Worm (Caenorhabditis elegans) whole organism, late embryonic: Measurements from ENCODE around the gene K01G12.3.

Experiments used
- C08G9.2 ChIP-seq: sonication (generic microtip); optimal IDR thresholded peaks from 2 replicates; lab custom pipeline; 2016; ENCODE audit warnings: mild to moderate bottlenecking, missing genetic modification characterization, moderate library complexity, missing compliant biosample characterization
- C38D4.7 ChIP-seq: fragments of 200-800 bp; sonication (Bioruptor generic); optimal IDR thresholded peaks from 2 replicates; lab custom pipeline; 2018; ENCODE audit warnings: mild to moderate bottlenecking, missing genetic modification characterization, moderate library complexity, missing compliant biosample characterization
- ahr-1 ChIP-seq: sonication (generic microtip); optimal IDR thresholded peaks from 2 replicates; lab custom pipeline; 2016; ENCODE audit warnings: missing genetic modification characterization, missing compliant biosample characterization
- ceh-22 ChIP-seq: sonication (generic microtip); optimal IDR thresholded peaks from 2 replicates; lab custom pipeline; 2017; ENCODE audit warnings: missing biosample characterization, missing genetic modification characterization
- ceh-24 ChIP-seq: sonication (generic microtip); optimal IDR thresholded peaks from 2 replicates; lab custom pipeline; 2016; ENCODE audit warnings: mild to moderate bottlenecking, missing genetic modification characterization, missing compliant biosample characterization
- ceh-48 ChIP-seq: sonication (generic microtip); optimal IDR thresholded peaks from 2 replicates; lab custom pipeline; 2016; ENCODE audit warnings: missing genetic modification characterization, inconsistent platforms, missing compliant biosample characterization
- dmd-4 ChIP-seq: sonication (generic microtip); optimal IDR thresholded peaks from 2 replicates; lab custom pipeline; 2016; ENCODE audit warnings: borderline replicate concordance, missing genetic modification characterization, missing compliant biosample characterization
- ets-4 ChIP-seq: sonication (generic microtip); optimal IDR thresholded peaks from 2 replicates; lab custom pipeline; 2016; ENCODE audit warnings: missing genetic modification characterization, missing compliant biosample characterization
- eyg-1 ChIP-seq: sonication (generic microtip); optimal IDR thresholded peaks from 2 replicates; lab custom pipeline; 2016; ENCODE audit warnings: missing genotype, missing genetic modification characterization, missing compliant biosample characterization
- fax-1 ChIP-seq: sonication (generic microtip); optimal IDR thresholded peaks from 2 replicates; lab custom pipeline; 2016; ENCODE audit warnings: missing genotype, missing genetic modification characterization, missing compliant biosample characterization
- gmeb-2 ChIP-seq: sonication (generic microtip); optimal IDR thresholded peaks from 2 replicates; lab custom pipeline; 2016; ENCODE audit warnings: missing genetic modification characterization, inconsistent platforms, missing compliant biosample characterization
- hlh-13 ChIP-seq: fragments of 200-800 bp; sonication (Bioruptor generic); optimal IDR thresholded peaks from 2 replicates; lab custom pipeline; 2018; ENCODE audit warnings: mild to moderate bottlenecking, missing genetic modification characterization, missing compliant biosample characterization
- hlh-15 ChIP-seq: sonication (generic microtip); optimal IDR thresholded peaks from 2 replicates; lab custom pipeline; 2016; ENCODE audit warnings: missing genetic modification characterization, missing compliant biosample characterization
- nfya-1 ChIP-seq: sonication (generic microtip); optimal IDR thresholded peaks from 2 replicates; lab custom pipeline; 2017; ENCODE audit warnings: missing genetic modification characterization, mild to moderate bottlenecking, missing compliant biosample characterization, antibody characterized with exemption, moderate library complexity
- npax-4 ChIP-seq: sonication (generic microtip); optimal IDR thresholded peaks from 2 replicates; lab custom pipeline; 2016; ENCODE audit warnings: missing genetic modification characterization, missing compliant biosample characterization
- pax-1 ChIP-seq: fragments of 150-350 bp; optimal IDR thresholded peaks from 2 replicates; lab custom pipeline; 2014; ENCODE audit warnings: missing biosample characterization, missing genetic modification characterization
- pha-4 ChIP-seq: fragments of 150-350 bp; optimal IDR thresholded peaks from 2 replicates; lab custom pipeline; 2018; ENCODE audit warnings: missing biosample characterization, missing genetic modification reagents, missing genetic modification characterization
- pqm-1 ChIP-seq: sonication (generic microtip); optimal IDR thresholded peaks from 2 replicates; lab custom pipeline; 2016; ENCODE audit warnings: missing genetic modification characterization, missing compliant biosample characterization
- sox-4 ChIP-seq: sonication (generic microtip); optimal IDR thresholded peaks from 2 replicates; lab custom pipeline; 2017; ENCODE audit warnings: mild to moderate bottlenecking, missing genetic modification characterization, inconsistent platforms, missing compliant biosample characterization
- tbx-7 ChIP-seq: sonication (generic microtip); optimal IDR thresholded peaks from 2 replicates; lab custom pipeline; 2016; ENCODE audit warnings: missing genotype, missing genetic modification characterization, missing compliant biosample characterization

The K01G12.3 gene

ce11 chrIV:14241382-14242122 is 48.3 kb downstream of the K01G12.3 start, which contains the start of gene Y64G10A.10:
Y64G10A.10 (minus strand) TSS chrIV:14241432.
- TF ChIP-seq hlh-13 (GFP tag; lab: Kevin White, UChicago): no peak
- no peak for TF ChIP-seq fax-1 (tag; lab: Kevin White, UChicago)

ce11 chrIV:14244357-14244756 is 51.1 kb downstream of the K01G12.3 start, which contains the start of gene Y64G10A.2:
Y64G10A.2 (minus strand) TSS chrIV:14244457.
- TF ChIP-seq gmeb-2 (no peak), ceh-22 (tag; lab: Kevin White, UChicago) (no peak), eyg-1 (tag; lab: Kevin White, UChicago) (no peak), ahr-1 (tag; lab: Kevin White, UChicago) (no peak), pax-1 (tag; lab: Kevin White, UChicago) (no peak), ets-4 (tag; lab: Kevin White, UChicago) (no peak), pha-4 (tag; lab: Kevin White, UChicago) (no peak), dmd-4 (tag; lab: Kevin White, UChicago) (no peak), ceh-48 (no peak), tbx-7 (tag; lab: Kevin White, UChicago) (no peak), npax-4 (no peak), hlh-13 (GFP tag; lab: Kevin White, UChicago) (no peak), pqm-1 (tag; lab: Kevin White, UChicago) (no peak), C38D4.7 (GFP tag; lab: Kevin White, UChicago) (no peak), ceh-24 (tag; lab: Kevin White, UChicago) (no peak), C08G9.2 (tag; lab: Kevin White, UChicago) (no peak), hlh-15 (tag; lab: Kevin White, UChicago) (no peak), sox-4 (tag; lab: Kevin White, UChicago) (no peak), nfya-1 (tag; lab: Kevin White, UChicago) (no peak)
